Worm (Caenorhabditis elegans): ENCODE data around the gene F48E8.2.
A peak's percentile ranks its signal among the peaks of the same experiment; 100 is the strongest.

F48E8.2 gene

ce11 chrIII:5464077-5464476 is at the start of gene F48E8.2:
TSS of gene F48E8.2 (plus strand) at chrIII:5464377.
- no peak for TF ChIP-seq him-1 (tag; optimal IDR thresholded peaks at IDR 0.05)
- TF ChIP-seq dao-5 (tag; optimal IDR thresholded peaks at IDR 0.05) = no peak
- TF ChIP-seq W03F9.2 (tag; optimal IDR thresholded peaks at IDR 0.05) = no peak

ce11 chrIII:5417921-5418320 is 46.3 kb upstream of the F48E8.2 start:
- TF ChIP-seq him-1 (tag; optimal IDR thresholded peaks at IDR 0.05) (no peak), dao-5 (tag; optimal IDR thresholded peaks at IDR 0.05) (no peak), W03F9.2 (tag; optimal IDR thresholded peaks at IDR 0.05) (no peak)

- no peak for TF ChIP-seq dao-5 (tag; optimal IDR thresholded peaks at IDR 0.05)
- no peak for TF ChIP-seq him-1 (tag; optimal IDR thresholded peaks at IDR 0.05)
- no peak for TF ChIP-seq W03F9.2 (tag; optimal IDR thresholded peaks at IDR 0.05)
These were observed 44.6 kb upstream of the F48E8.2 start for ce11 chrIII:5419527-5419926.

ce11 chrIII:5420276-5420675 is 43.9 kb upstream of the F48E8.2 start:
- TF ChIP-seq him-1 (tag; optimal IDR thresholded peaks at IDR 0.05) (no peak), dao-5 (tag; optimal IDR thresholded peaks at IDR 0.05) (no peak), W03F9.2 (tag; optimal IDR thresholded peaks at IDR 0.05) (no peak)

ce11 chrIII:5421406-5421805 is 42.8 kb upstream of the F48E8.2 start:
- TF ChIP-seq him-1 (tag; optimal IDR thresholded peaks at IDR 0.05) (no peak), W03F9.2 (tag; optimal IDR thresholded peaks at IDR 0.05) (no peak), dao-5 (tag; optimal IDR thresholded peaks at IDR 0.05) (no peak)

- TF ChIP-seq W03F9.2 (tag; optimal IDR thresholded peaks at IDR 0.05) (no peak), him-1 (tag; optimal IDR thresholded peaks at IDR 0.05) (no peak), dao-5 (tag; optimal IDR thresholded peaks at IDR 0.05) (no peak)
These were observed 41.5 kb upstream of the F48E8.2 start for ce11 chrIII:5422561-5423103.

ce11 chrIII:5423665-5424133 is 40.5 kb upstream of the F48E8.2 start, which contains the start of gene dnj-24:
TSS of gene dnj-24 (minus strand) at chrIII:5424083.
- no peak for TF ChIP-seq dao-5 (tag; optimal IDR thresholded peaks at IDR 0.05)
- TF ChIP-seq him-1 (tag; optimal IDR thresholded peaks at IDR 0.05) = no peak
- no peak for TF ChIP-seq W03F9.2 (tag; optimal IDR thresholded peaks at IDR 0.05)

- TF ChIP-seq him-1 (tag; optimal IDR thresholded peaks at IDR 0.05) (no peak), dao-5 (tag; optimal IDR thresholded peaks at IDR 0.05) (no peak), W03F9.2 (tag; optimal IDR thresholded peaks at IDR 0.05) (no peak)
These were observed 39.8 kb upstream of the F48E8.2 start for ce11 chrIII:5424363-5424762.

ce11 chrIII:5427096-5427495 is 37.1 kb upstream of the F48E8.2 start:
- TF ChIP-seq W03F9.2 (tag; optimal IDR thresholded peaks at IDR 0.05) (no peak), dao-5 (tag; optimal IDR thresholded peaks at IDR 0.05) (no peak)

- TF ChIP-seq dao-5 (tag; optimal IDR thresholded peaks at IDR 0.05) = no peak
- no peak for TF ChIP-seq him-1 (tag; optimal IDR thresholded peaks at IDR 0.05)
- TF ChIP-seq W03F9.2 (tag; optimal IDR thresholded peaks at IDR 0.05) = no peak
These were observed 27.9 kb upstream of the F48E8.2 start for ce11 chrIII:5436306-5436705.

ce11 chrIII:5438064-5438463 is 26.1 kb upstream of the F48E8.2 start:
- TF ChIP-seq W03F9.2 (tag; optimal IDR thresholded peaks at IDR 0.05) (no peak), him-1 (tag; optimal IDR thresholded peaks at IDR 0.05) (no peak), dao-5 (tag; optimal IDR thresholded peaks at IDR 0.05) (no peak)

ce11 chrIII:5440540-5440939 is 23.6 kb upstream of the F48E8.2 start, which contains the start of gene W03A5.6:
TSS of gene W03A5.6 (minus strand) at chrIII:5440640.
- TF ChIP-seq him-1 (tag; optimal IDR thresholded peaks at IDR 0.05) (no peak), dao-5 (tag; optimal IDR thresholded peaks at IDR 0.05) (no peak), W03F9.2 (tag; optimal IDR thresholded peaks at IDR 0.05) (no peak)

ce11 chrIII:5442711-5443253 is 21.4 kb upstream of the F48E8.2 start, which contains the start of the genes T24G10.2 and disl-2:
TSS of gene T24G10.2 (minus strand) at chrIII:5442761.
TSS of gene disl-2 (plus strand) at chrIII:5443167.
- peak; percentile 16 for TF ChIP-seq W03F9.2 (tag; optimal IDR thresholded peaks at IDR 0.05)
- no peak for TF ChIP-seq him-1 (tag; optimal IDR thresholded peaks at IDR 0.05)

- TF ChIP-seq him-1 (tag; optimal IDR thresholded peaks at IDR 0.05) = no peak
- TF ChIP-seq dao-5 (tag; optimal IDR thresholded peaks at IDR 0.05) = no peak
- peak; percentile 56 for TF ChIP-seq W03F9.2 (tag; optimal IDR thresholded peaks at IDR 0.05)
These were observed 16.0 kb upstream of the F48E8.2 start, which contains the start of gene skpt-1 for ce11 chrIII:5448177-5448576. TSS of gene skpt-1 (minus strand) at chrIII:5448395.
